Worm (Caenorhabditis elegans) whole organism, L3 larva: ENCODE data around the gene rpia-1.
A peak's percentile ranks its signal among the peaks of the same experiment; 100 is the strongest.

Source experiments
- R02D3.7 ChIP-seq: fragments of 150-350 bp; optimal IDR thresholded peaks from 2 replicates; lab custom pipeline; 2014; ENCODE audit warnings: missing biosample characterization, missing genetic modification characterization
- ZK546.5 ChIP-seq: sonication (generic microtip); optimal IDR thresholded peaks from 2 replicates; lab custom pipeline; 2017; ENCODE audit warnings: missing biosample characterization, missing genetic modification characterization
- aly-2 ChIP-seq: fragments of 150-350 bp; optimal IDR thresholded peaks from 2 replicates; lab custom pipeline; 2014; ENCODE audit warnings: missing biosample characterization, missing genetic modification characterization
- ceh-16 ChIP-seq: sonication (generic microtip); optimal IDR thresholded peaks from 2 replicates; lab custom pipeline; 2017; ENCODE audit warnings: missing biosample characterization, missing genetic modification characterization
- ceh-28 ChIP-seq: fragments of 150-350 bp; optimal IDR thresholded peaks from 2 replicates; lab custom pipeline; 2014; ENCODE audit warnings: missing biosample characterization, missing genetic modification reagents, missing genetic modification characterization
- ceh-82 ChIP-seq: fragments of 150-350 bp; optimal IDR thresholded peaks from 2 replicates; lab custom pipeline; 2014; ENCODE audit warnings: missing biosample characterization, missing genetic modification characterization
- daf-12 ChIP-seq: fragments of 150-350 bp; optimal IDR thresholded peaks from 2 replicates; lab custom pipeline; 2014; ENCODE audit warnings: missing biosample characterization, missing genetic modification reagents, missing genetic modification characterization
- egl-27 ChIP-seq: sonication (generic microtip); optimal IDR thresholded peaks from 4 replicates; lab custom pipeline; 2017; ENCODE audit warnings: missing biosample characterization, missing genetic modification reagents, missing genetic modification characterization
- elt-1 ChIP-seq: fragments of 150-350 bp; optimal IDR thresholded peaks from 2 replicates; lab custom pipeline; 2014; ENCODE audit warnings: missing biosample characterization, missing genetic modification characterization
- elt-2 ChIP-seq: sonication (generic microtip); optimal IDR thresholded peaks from 2 replicates; lab custom pipeline; 2016; ENCODE audit warnings: missing genetic modification reagents, mild to moderate bottlenecking, missing genetic modification characterization, missing compliant biosample characterization
- eor-1 ChIP-seq, 2 experiments: fragments of 150-350 bp; optimal IDR thresholded peaks; 2 replicates each; lab custom pipeline; 2014 to 2018; ENCODE audit warnings: missing biosample characterization in 2 of 2, missing genetic modification characterization in 2 of 2
- hmg-11 ChIP-seq: sonication (generic microtip); optimal IDR thresholded peaks from 2 replicates; lab custom pipeline; 2016; ENCODE audit warnings: missing genetic modification characterization, missing compliant biosample characterization
- jun-1 ChIP-seq: fragments of 150-350 bp; optimal IDR thresholded peaks from 2 replicates; lab custom pipeline; 2014; ENCODE audit warnings: missing biosample characterization, missing genetic modification reagents, missing genetic modification characterization
- lin-39 ChIP-seq: fragments of 150-350 bp; optimal IDR thresholded peaks from 2 replicates; lab custom pipeline; 2018; ENCODE audit warnings: missing biosample characterization, missing genetic modification reagents, missing genetic modification characterization
- lsy-12 ChIP-seq: sonication (generic microtip); optimal IDR thresholded peaks from 2 replicates; lab custom pipeline; 2016; ENCODE audit warnings: mild to moderate bottlenecking, missing genetic modification characterization, missing compliant biosample characterization
- mml-1 ChIP-seq: fragments of 150-350 bp; sonication (generic microtip); optimal IDR thresholded peaks from 3 replicates; lab custom pipeline; 2014; ENCODE audit warnings: missing biosample characterization, missing genetic modification characterization
- nfya-1 ChIP-seq: sonication (generic microtip); optimal IDR thresholded peaks from 2 replicates; lab custom pipeline; 2017; ENCODE audit warnings: missing genetic modification characterization, mild to moderate bottlenecking, missing compliant biosample characterization, antibody characterized with exemption, moderate library complexity; ENCODE audit not compliant: insufficient read depth
- nhr-11 ChIP-seq: fragments of 150-350 bp; optimal IDR thresholded peaks from 2 replicates; lab custom pipeline; 2014; ENCODE audit warnings: missing biosample characterization, missing genetic modification characterization
- nhr-12 ChIP-seq: fragments of 150-350 bp; optimal IDR thresholded peaks from 2 replicates; lab custom pipeline; 2014; ENCODE audit warnings: missing biosample characterization, missing genetic modification characterization
- nhr-23 ChIP-seq: fragments of 150-350 bp; optimal IDR thresholded peaks from 2 replicates; lab custom pipeline; 2014; ENCODE audit warnings: missing biosample characterization, missing genetic modification reagents, missing genetic modification characterization
- nhr-28 ChIP-seq: fragments of 150-350 bp; optimal IDR thresholded peaks from 2 replicates; lab custom pipeline; 2014; ENCODE audit warnings: missing biosample characterization, missing genetic modification characterization
- nhr-43 ChIP-seq: sonication (generic microtip); optimal IDR thresholded peaks from 2 replicates; lab custom pipeline; 2016; ENCODE audit warnings: mild to moderate bottlenecking, missing genetic modification characterization, missing compliant biosample characterization; ENCODE audit not compliant: poor library complexity, severe bottlenecking
- nhr-67 ChIP-seq: fragments of 150-350 bp; optimal IDR thresholded peaks from 2 replicates; lab custom pipeline; 2014; ENCODE audit warnings: missing biosample characterization, missing genetic modification characterization
- pha-4 ChIP-seq: fragments of 150-350 bp; optimal IDR thresholded peaks from 2 replicates; lab custom pipeline; 2014; ENCODE audit warnings: missing biosample characterization, missing genetic modification reagents, missing genetic modification characterization
- pqm-1 ChIP-seq: fragments of 150-350 bp; optimal IDR thresholded peaks from 2 replicates; lab custom pipeline; 2017; ENCODE audit warnings: missing biosample characterization, missing genetic modification characterization, inconsistent platforms
- sea-2 ChIP-seq: fragments of 150-350 bp; sonication (generic microtip); optimal IDR thresholded peaks from 4 replicates; lab custom pipeline; 2014; ENCODE audit warnings: missing biosample characterization, missing genetic modification reagents, missing genetic modification characterization
- skn-1 ChIP-seq: fragments of 150-350 bp; optimal IDR thresholded peaks from 2 replicates; lab custom pipeline; 2014; ENCODE audit warnings: missing biosample characterization, missing genetic modification characterization
- snpc-4 ChIP-seq: fragments of 150-350 bp; optimal IDR thresholded peaks from 2 replicates; lab custom pipeline; 2014; ENCODE audit warnings: missing biosample characterization, missing genetic modification characterization
- unc-39 ChIP-seq: sonication (generic microtip); optimal IDR thresholded peaks from 4 replicates; lab custom pipeline; 2017; ENCODE audit warnings: missing biosample characterization, missing genetic modification characterization
- unc-62 ChIP-seq: fragments of 150-350 bp; sonication (generic microtip); optimal IDR thresholded peaks from 4 replicates; lab custom pipeline; 2014; ENCODE audit warnings: missing biosample characterization, missing genetic modification reagents, missing genetic modification characterization
- zag-1 ChIP-seq: fragments of 150-350 bp; optimal IDR thresholded peaks from 2 replicates; lab custom pipeline; 2014; ENCODE audit warnings: missing biosample characterization, missing genetic modification characterization
- ztf-11 ChIP-seq: fragments of 150-350 bp; optimal IDR thresholded peaks from 2 replicates; lab custom pipeline; 2014; ENCODE audit warnings: missing biosample characterization, missing genetic modification characterization

The rpia-1 gene

ce11 chrIII:7078737-7079136, 44.2 kb upstream of the rpia-1 start, which contains the start of gene ZK418.6:
ZK418.6 (minus strand) TSS chrIII:7078837.
- no peak for TF ChIP-seq nhr-12
- no peak for TF ChIP-seq lsy-12 (tag; lab: Kevin White, UChicago)

DNA sequence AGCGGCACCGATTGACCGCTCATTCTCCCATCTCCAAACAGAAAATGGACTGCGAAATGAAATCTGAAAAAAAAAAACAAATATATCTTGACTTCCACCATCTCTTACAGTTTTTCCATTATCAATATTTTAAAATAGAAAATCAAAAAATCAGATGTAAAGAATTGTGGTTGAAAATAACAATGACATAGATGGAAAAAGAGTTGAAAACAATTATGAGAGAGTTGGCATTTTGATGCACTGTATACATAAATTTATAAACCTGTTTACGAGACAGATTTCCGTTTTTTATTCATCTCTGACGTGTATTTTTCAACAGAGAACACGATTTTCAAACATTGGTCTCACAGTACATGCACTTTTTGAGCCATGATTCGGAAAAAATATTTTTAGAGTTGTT, 42.2 kb upstream of the rpia-1 start, which contains the start of gene ZK418.7:
TSS of gene ZK418.7 (minus strand) at position 101 of the 400 bp plus-strand sequence.
- TF ChIP-seq R02D3.7 (tag; lab: Kevin White, UChicago) (no peak), hmg-11 (no peak), nhr-28 (tag; lab: Kevin White, UChicago) (no peak), elt-1 (tag; lab: Kevin White, UChicago) (no peak), ceh-82 (tag; lab: Kevin White, UChicago) (no peak), ceh-28 (tag; lab: Kevin White, UChicago) (no peak), lsy-12 (tag; lab: Kevin White, UChicago) (no peak), eor-1 (tag; optimal IDR thresholded peaks at IDR 0.05; lab: Kevin White, UChicago) (no peak), daf-12 (no peak), nhr-11 (tag; lab: Kevin White, UChicago) (no peak), ztf-11 (tag; lab: Kevin White, UChicago) (no peak), egl-27 (no peak), aly-2 (tag; lab: Kevin White, UChicago) (no peak), lin-39 (tag; lab: Kevin White, UChicago) (no peak), nhr-23 (tag; lab: Kevin White, UChicago) (no peak)

DNA sequence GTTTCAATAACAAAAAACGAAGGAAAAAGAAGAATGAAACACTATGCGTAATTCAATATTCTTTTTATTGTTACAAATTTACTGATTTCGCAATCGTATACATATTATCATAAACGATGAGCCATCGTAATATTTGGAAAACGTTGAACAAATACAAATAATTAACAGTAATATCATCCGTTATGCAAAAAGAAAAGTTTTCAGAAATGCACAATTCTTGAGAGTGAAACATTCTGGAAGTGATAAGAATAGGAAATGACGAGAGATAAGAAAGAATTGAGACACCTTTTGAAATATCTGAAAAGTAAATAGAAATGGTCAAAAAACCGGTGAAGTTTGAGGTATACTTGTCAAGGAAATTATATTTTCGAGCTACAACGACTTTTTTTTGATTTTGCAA, 41.4 kb upstream of the rpia-1 start:
- TF ChIP-seq pha-4 (tag; lab: Kevin White, UChicago) (peak; percentile 72), ceh-16 (tag; lab: Kevin White, UChicago) (no peak), pqm-1 (tag; lab: Kevin White, UChicago) (peak; percentile 60), elt-2 (tag; lab: Kevin White, UChicago) (peak; percentile 69), unc-39 (tag; lab: Kevin White, UChicago) (no peak), jun-1 (peak; percentile 19)

ce11 chrIII:7083106-7083505, 39.8 kb upstream of the rpia-1 start:
- TF ChIP-seq nhr-67 (tag; lab: Kevin White, UChicago) (no peak), pha-4 (tag; lab: Kevin White, UChicago) (peak; percentile 26)
- TF ChIP-seq, all 47 proteins: peak for 1

ce11 chrIII:7084908-7085307, 38.0 kb upstream of the rpia-1 start, which contains the start of gene tofu-7:
tofu-7 (minus strand) TSS chrIII:7085018.
- TF ChIP-seq ZK546.5 (tag; lab: Kevin White, UChicago), result no peak
- no peak for TF ChIP-seq snpc-4 (tag; lab: Kevin White, UChicago)
- no peak for TF ChIP-seq ceh-28 (tag; lab: Kevin White, UChicago)
- no peak for TF ChIP-seq lsy-12 (tag; lab: Kevin White, UChicago)
- TF ChIP-seq mml-1 (tag; lab: Kevin White, UChicago), result no peak
- TF ChIP-seq pqm-1 (tag; lab: Kevin White, UChicago), result no peak
- TF ChIP-seq pha-4 (tag; lab: Kevin White, UChicago), result no peak
- no peak for TF ChIP-seq nhr-43 (tag; lab: Kevin White, UChicago)
- TF ChIP-seq hmg-11, result no peak
- no peak for TF ChIP-seq skn-1 (tag; lab: Kevin White, UChicago)
- no peak for TF ChIP-seq jun-1
- TF ChIP-seq nfya-1 (tag; lab: Kevin White, UChicago), result no peak
- no peak for TF ChIP-seq nhr-67 (tag; lab: Kevin White, UChicago)

- TF ChIP-seq elt-2 (tag; lab: Kevin White, UChicago) (peak; percentile 28), unc-62 (GFP tag; lab: Kevin White, UChicago) (no peak), nhr-28 (tag; lab: Kevin White, UChicago) (no peak), sea-2 (no peak), daf-12 (no peak), zag-1 (tag; lab: Kevin White, UChicago) (no peak)
- TF ChIP-seq, all 47 proteins: peak for 1
Measured at ce11 chrIII:7087180-7087579, 35.7 kb upstream of the rpia-1 start.
